Worm (Caenorhabditis elegans) whole organism, L1 larva: ENCODE results near the gene R02F2.4.

Source experiments
- C04F5.9 ChIP-seq: sonication (generic microtip); optimal IDR thresholded peaks from 2 replicates; lab custom pipeline; 2016; ENCODE audit warnings: missing genetic modification characterization, missing compliant biosample characterization
- C34B4.2 ChIP-seq: sonication (generic microtip); optimal IDR thresholded peaks from 2 replicates; lab custom pipeline; 2017; ENCODE audit warnings: mild to moderate bottlenecking, missing genetic modification characterization, missing compliant biosample characterization
- F16B12.6 ChIP-seq: fragments of 150-350 bp; optimal IDR thresholded peaks from 2 replicates; lab custom pipeline; 2014; ENCODE audit warnings: missing biosample characterization, missing genetic modification characterization
- aly-2 ChIP-seq: fragments of 150-350 bp; optimal IDR thresholded peaks from 2 replicates; lab custom pipeline; 2014; ENCODE audit warnings: missing biosample characterization, missing genetic modification characterization
- blmp-1 ChIP-seq: fragments of 150-350 bp; optimal IDR thresholded peaks from 2 replicates; lab custom pipeline; 2014; ENCODE audit warnings: missing biosample characterization, missing genetic modification characterization
- ceh-8 ChIP-seq: fragments of 200-800 bp; sonication (Bioruptor generic); optimal IDR thresholded peaks from 2 replicates; lab custom pipeline; 2018; ENCODE audit warnings: mild to moderate bottlenecking, missing genetic modification characterization, moderate library complexity, missing compliant biosample characterization
- ceh-82 ChIP-seq, 3 experiments: fragments of 150-350 bp in 1 of 3; sonication (generic microtip) in 2 of 3; optimal IDR thresholded peaks; 2 replicates each; lab custom pipeline; 2014 to 2017; ENCODE audit warnings: missing biosample characterization in 3 of 3, missing genetic modification characterization in 3 of 3
- ceh-88 ChIP-seq: fragments of 200-800 bp; sonication (Bioruptor generic); IDR thresholded peaks from 2 replicates; pipeline ENCODE4 v1.3.6; 2022; ENCODE audit warnings: missing genetic modification characterization, missing compliant biosample characterization
- ceh-90 ChIP-seq: sonication (generic microtip); optimal IDR thresholded peaks from 2 replicates; lab custom pipeline; 2016; ENCODE audit warnings: missing genetic modification characterization, missing compliant biosample characterization
- ces-1 ChIP-seq: fragments of 150-350 bp; optimal IDR thresholded peaks from 2 replicates; lab custom pipeline; 2014; ENCODE audit warnings: missing biosample characterization, missing genetic modification reagents, missing genetic modification characterization
- dsc-1 ChIP-seq: sonication (generic microtip); optimal IDR thresholded peaks from 2 replicates; lab custom pipeline; 2016; ENCODE audit warnings: mild to moderate bottlenecking, missing genetic modification characterization, missing compliant biosample characterization
- efl-1 ChIP-seq, 4 experiments: fragments of 150-350 bp; optimal IDR thresholded peaks in 3 of 4; peaks in 1 of 4; 1 replicate in 1 of 4; 2 replicates in 3 of 4; lab custom pipeline; 2014; ENCODE audit warnings: missing biosample characterization in 2 of 4, missing genetic modification characterization in 2 of 4, missing genetic modification reagents in 2 of 4
- efl-3 ChIP-seq: fragments of 200-800 bp; sonication (Bioruptor generic); optimal IDR thresholded peaks from 2 replicates; lab custom pipeline; 2018; ENCODE audit warnings: mild to moderate bottlenecking, missing genetic modification characterization, missing compliant biosample characterization
- egl-13 ChIP-seq: sonication (generic microtip); optimal IDR thresholded peaks from 2 replicates; lab custom pipeline; 2016; ENCODE audit warnings: missing genotype, missing genetic modification reagents, missing genetic modification characterization, missing compliant biosample characterization
- egl-27 ChIP-seq, 2 experiments: fragments of 150-350 bp in 1 of 2; sonication (generic microtip); optimal IDR thresholded peaks; 3 replicates each; lab custom pipeline; 2017 to 2018; ENCODE audit warnings: missing biosample characterization in 2 of 2, missing genetic modification characterization in 2 of 2, missing genetic modification reagents in 2 of 2
- elt-3 ChIP-seq, 6 experiments: fragments of 150-350 bp in 1 of 6; sonication (generic microtip); optimal IDR thresholded peaks; 2 replicates each; lab custom pipeline; 2017 to 2018; ENCODE audit warnings: missing biosample characterization in 6 of 6, missing genetic modification characterization in 6 of 6, inconsistent platforms in 1 of 6
- ets-5 ChIP-seq: fragments of 200-800 bp; sonication (Bioruptor generic); IDR thresholded peaks from 2 replicates; pipeline ENCODE4 v1.3.6; 2022; ENCODE audit warnings: missing genetic modification characterization, missing compliant biosample characterization
- hlh-17 ChIP-seq: fragments of 200-800 bp; sonication (Bioruptor generic); optimal IDR thresholded peaks from 2 replicates; lab custom pipeline; 2018; ENCODE audit warnings: missing genetic modification characterization, mild to moderate bottlenecking, missing compliant biosample characterization, moderate library complexity, borderline replicate concordance
- hpl-2 ChIP-seq: fragments of 150-350 bp; optimal IDR thresholded peaks from 2 replicates; lab custom pipeline; 2014; ENCODE audit warnings: missing biosample characterization, missing genetic modification reagents, missing genetic modification characterization
- jun-1 ChIP-seq: fragments of 150-350 bp; optimal IDR thresholded peaks from 2 replicates; lab custom pipeline; 2014; ENCODE audit warnings: missing biosample characterization, missing genetic modification reagents, missing genetic modification characterization
- lin-13 ChIP-seq: fragments of 150-350 bp; optimal IDR thresholded peaks from 2 replicates; lab custom pipeline; 2014; ENCODE audit warnings: missing biosample characterization, missing genetic modification reagents, missing genetic modification characterization
- lin-14 ChIP-seq: fragments of 200-800 bp; sonication (Bioruptor generic); optimal IDR thresholded peaks from 2 replicates; lab custom pipeline; 2018; ENCODE audit warnings: mild to moderate bottlenecking, missing genetic modification characterization, moderate library complexity, missing compliant biosample characterization
- lin-15B ChIP-seq: fragments of 150-350 bp; sonication (generic microtip); optimal IDR thresholded peaks from 3 replicates; lab custom pipeline; 2014; ENCODE audit warnings: missing biosample characterization, missing genetic modification characterization
- lin-35 ChIP-seq, 2 experiments: fragments of 150-350 bp; optimal IDR thresholded peaks; 2 replicates each; lab custom pipeline; 2014; ENCODE audit warnings: missing biosample characterization in 2 of 2, missing genetic modification characterization in 2 of 2, missing genetic modification reagents in 2 of 2
- lir-3 ChIP-seq: sonication (generic microtip); optimal IDR thresholded peaks from 2 replicates; lab custom pipeline; 2016; ENCODE audit warnings: mild to moderate bottlenecking, missing genetic modification characterization, moderate library complexity, missing compliant biosample characterization; ENCODE audit not compliant: poor library complexity
- mab-9 ChIP-seq: fragments of 200-800 bp; sonication (Bioruptor generic); IDR thresholded peaks from 2 replicates; pipeline ENCODE4 v1.3.6; 2022; ENCODE audit warnings: missing genetic modification reagents, missing genetic modification characterization, missing compliant biosample characterization
- mef-2 ChIP-seq: fragments of 150-350 bp; optimal IDR thresholded peaks from 2 replicates; lab custom pipeline; 2014; ENCODE audit warnings: missing biosample characterization, missing genetic modification characterization
- mep-1 ChIP-seq: fragments of 150-350 bp; optimal IDR thresholded peaks from 2 replicates; lab custom pipeline; 2014; ENCODE audit warnings: missing biosample characterization, missing genetic modification characterization
- nhr-12 ChIP-seq: sonication (generic microtip); optimal IDR thresholded peaks from 2 replicates; lab custom pipeline; 2017; ENCODE audit warnings: missing biosample characterization, missing genetic modification characterization
- nhr-19 ChIP-seq: fragments of 200-800 bp; sonication (Bioruptor generic); conservative IDR thresholded peaks from 2 replicates; pipeline ENCODE4 v1.3.6; 2022; ENCODE audit warnings: missing genetic modification characterization, missing compliant biosample characterization
- nhr-20 ChIP-seq: sonication (generic microtip); optimal IDR thresholded peaks from 2 replicates; lab custom pipeline; 2016; ENCODE audit warnings: mild to moderate bottlenecking, missing genetic modification characterization, missing compliant biosample characterization
- nhr-237 ChIP-seq: fragments of 150-350 bp; optimal IDR thresholded peaks from 2 replicates; lab custom pipeline; 2014; ENCODE audit warnings: missing biosample characterization, missing genetic modification characterization
- nhr-28 ChIP-seq: fragments of 150-350 bp; optimal IDR thresholded peaks from 2 replicates; lab custom pipeline; 2014; ENCODE audit warnings: missing biosample characterization, missing genetic modification characterization
- nhr-76 ChIP-seq: sonication (generic microtip); optimal IDR thresholded peaks from 2 replicates; lab custom pipeline; 2017; ENCODE audit warnings: missing biosample characterization, missing genetic modification characterization
- nhr-77 ChIP-seq: fragments of 150-350 bp; optimal IDR thresholded peaks from 2 replicates; lab custom pipeline; 2014; ENCODE audit warnings: missing biosample characterization, missing genetic modification characterization
- nhr-84 ChIP-seq: sonication (generic microtip); optimal IDR thresholded peaks from 2 replicates; lab custom pipeline; 2017; ENCODE audit warnings: missing biosample characterization, missing genetic modification characterization
- nhr-85 ChIP-seq: sonication (generic microtip); peaks from one replicate; lab custom pipeline; 2016; ENCODE audit warnings: missing genetic modification characterization, inconsistent platforms, missing compliant biosample characterization
- nhr-90 ChIP-seq: sonication (generic microtip); optimal IDR thresholded peaks from 2 replicates; lab custom pipeline; 2016; ENCODE audit warnings: mild to moderate bottlenecking, missing genetic modification characterization, missing compliant biosample characterization; ENCODE audit not compliant: poor library complexity
- pax-3 ChIP-seq: fragments of 200-800 bp; sonication (Bioruptor generic); optimal IDR thresholded peaks from 2 replicates; lab custom pipeline; 2018; ENCODE audit warnings: mild to moderate bottlenecking, missing genetic modification characterization, moderate library complexity, missing compliant biosample characterization
- pqm-1 ChIP-seq: sonication (generic microtip); optimal IDR thresholded peaks from 3 replicates; lab custom pipeline; 2017; ENCODE audit warnings: missing biosample characterization, missing genetic modification characterization
- snpc-4 ChIP-seq: fragments of 150-350 bp; optimal IDR thresholded peaks from 2 replicates; lab custom pipeline; 2014; ENCODE audit warnings: missing biosample characterization, missing genetic modification characterization
- sox-4 ChIP-seq: sonication (generic microtip); optimal IDR thresholded peaks from 2 replicates; lab custom pipeline; 2016; ENCODE audit warnings: missing genetic modification characterization, missing compliant biosample characterization
- swsn-7 ChIP-seq: sonication (generic microtip); optimal IDR thresholded peaks from 2 replicates; lab custom pipeline; 2016; ENCODE audit warnings: missing genetic modification characterization, missing compliant biosample characterization
- tbx-2 ChIP-seq: sonication (generic microtip); optimal IDR thresholded peaks from 2 replicates; lab custom pipeline; 2016; ENCODE audit warnings: missing genetic modification characterization, missing compliant biosample characterization
- tlp-1 ChIP-seq: fragments of 150-350 bp; optimal IDR thresholded peaks from 2 replicates; lab custom pipeline; 2014; ENCODE audit warnings: missing biosample characterization, missing genetic modification characterization
- unc-130 ChIP-seq: fragments of 150-350 bp; optimal IDR thresholded peaks from 2 replicates; lab custom pipeline; 2017; ENCODE audit warnings: missing biosample characterization, missing genetic modification characterization, inconsistent platforms
- unc-30 ChIP-seq: sonication (generic microtip); optimal IDR thresholded peaks from 2 replicates; lab custom pipeline; 2017; ENCODE audit warnings: missing biosample characterization, missing genetic modification characterization
- unc-98 ChIP-seq: fragments of 200-800 bp; sonication (Bioruptor generic); IDR thresholded peaks from 2 replicates; pipeline ENCODE4 v1.3.6; 2022; ENCODE audit warnings: missing genetic modification characterization, missing compliant biosample characterization
- vab-15 ChIP-seq: sonication (generic microtip); optimal IDR thresholded peaks from 2 replicates; lab custom pipeline; 2017; ENCODE audit warnings: missing genotype, mild to moderate bottlenecking, missing genetic modification characterization, missing compliant biosample characterization
- zag-1 ChIP-seq: fragments of 150-350 bp; optimal IDR thresholded peaks from 2 replicates; lab custom pipeline; 2014; ENCODE audit warnings: missing biosample characterization, missing genetic modification characterization
- zip-4 ChIP-seq: fragments of 200-800 bp; sonication (Bioruptor generic); optimal IDR thresholded peaks from 2 replicates; lab custom pipeline; 2018; ENCODE audit warnings: mild to moderate bottlenecking, missing genetic modification characterization, moderate library complexity, missing compliant biosample characterization
- ztf-11 ChIP-seq, 2 experiments: sonication (generic microtip); optimal IDR thresholded peaks; 2 replicates each; lab custom pipeline; 2016 to 2017; ENCODE audit warnings: missing genetic modification characterization in 2 of 2, missing biosample characterization in 1 of 2, missing compliant biosample characterization in 1 of 2
- ztf-4 ChIP-seq: fragments of 150-350 bp; optimal IDR thresholded peaks from 2 replicates; lab custom pipeline; 2014; ENCODE audit warnings: missing biosample characterization, missing genetic modification characterization

The R02F2.4 gene

ce11 chrIII:5442711-5443253 lies 41.3 kb upstream of the R02F2.4 start, which contains the start of the genes T24G10.2 and disl-2 (continued):
- TF ChIP-seq dsc-1 (tag; lab: Kevin White, UChicago) = no peak
- no peak for TF ChIP-seq tlp-1 (tag; lab: Kevin White, UChicago)
- TF ChIP-seq lin-14 (GFP tag; lab: Kevin White, UChicago) = peak; percentile 50
- no peak for TF ChIP-seq aly-2 (tag; lab: Kevin White, UChicago)
- TF ChIP-seq lin-35 (GFP tag; optimal IDR thresholded peaks at IDR 0.05; lab: Kevin White, UChicago) = peak; percentile 62 to 78
- TF ChIP-seq egl-27 (tag; optimal IDR thresholded peaks at IDR 0.05; lab: Kevin White, UChicago) = no peak
- no peak for TF ChIP-seq mab-9 (GFP tag; lab: Robert Waterston, UW)
- peak; percentile 39 for TF ChIP-seq lin-15B (tag; lab: Kevin White, UChicago)
- no peak for TF ChIP-seq ets-5
- no peak for TF ChIP-seq nhr-84 (tag; lab: Kevin White, UChicago)
- no peak for TF ChIP-seq efl-3 (GFP tag; lab: Kevin White, UChicago)
- TF ChIP-seq pqm-1 (tag; lab: Kevin White, UChicago) = no peak
- TF ChIP-seq F16B12.6 (tag; lab: Kevin White, UChicago) = peak; percentile 90
- no peak for TF ChIP-seq nhr-12
- TF ChIP-seq ces-1 (GFP tag; lab: Kevin White, UChicago) = no peak
- peak; percentile 49 for TF ChIP-seq unc-130 (tag; lab: Kevin White, UChicago)
- no peak for TF ChIP-seq lir-3
- no peak for TF ChIP-seq mef-2 (tag; lab: Kevin White, UChicago)
- TF ChIP-seq nhr-237 (tag; lab: Kevin White, UChicago) = no peak
- TF ChIP-seq unc-98 (GFP tag; lab: Robert Waterston, UW) = no peak
- peak; percentile 64 to 71 for TF ChIP-seq efl-1 (optimal IDR thresholded peaks at IDR 0.05; lab: Kevin White, UChicago)
- peak; percentile 73 to 96 for TF ChIP-seq efl-1 (GFP tag; optimal IDR thresholded peaks at IDR 0.05 in 1 of 2; lab: Kevin White, UChicago)
- peak; percentile 12 for TF ChIP-seq jun-1 (tag; lab: Kevin White, UChicago)
- peak; percentile 63 for TF ChIP-seq blmp-1 (tag; lab: Kevin White, UChicago)
- no peak for TF ChIP-seq hlh-17 (GFP tag; lab: Kevin White, UChicago)
- TF ChIP-seq nhr-77 (tag; lab: Kevin White, UChicago) = peak; percentile 9
- TF ChIP-seq tbx-2 (tag; lab: Kevin White, UChicago) = peak; percentile 28
- peak; percentile 6 for TF ChIP-seq vab-15
- TF ChIP-seq mep-1 = peak; percentile 78
- TF ChIP-seq unc-30 (tag; lab: Kevin White, UChicago) = no peak
- no peak for TF ChIP-seq ceh-90 (tag; lab: Kevin White, UChicago)
- no peak for TF ChIP-seq egl-13 (tag; lab: Kevin White, UChicago)
- TF ChIP-seq elt-3 (tag; optimal IDR thresholded peaks at IDR 0.05; lab: Kevin White, UChicago) = peak in 1 of 6 experiments; percentile 73
- peak; percentile 21 for TF ChIP-seq snpc-4 (tag; lab: Kevin White, UChicago)
- TF ChIP-seq nhr-19 (GFP tag; lab: Robert Waterston, UW) = no peak
- no peak for TF ChIP-seq pax-3 (tag; lab: Kevin White, UChicago)
- no peak for TF ChIP-seq C04F5.9 (tag; lab: Kevin White, UChicago)
- TF ChIP-seq zag-1 (tag; lab: Kevin White, UChicago) = no peak
- TF ChIP-seq zip-4 = no peak
- TF ChIP-seq hpl-2 = no peak
- TF ChIP-seq nhr-90 (tag; lab: Kevin White, UChicago) = no peak
- peak; percentile 50 for TF ChIP-seq nhr-20 (tag; lab: Kevin White, UChicago)
- TF ChIP-seq ztf-11 (tag; optimal IDR thresholded peaks at IDR 0.05; lab: Kevin White, UChicago) = no peak
- TF ChIP-seq nhr-28 = no peak
- no peak for TF ChIP-seq ceh-88 (GFP tag; lab: Robert Waterston, UW)
- TF ChIP-seq ztf-4 (tag; lab: Kevin White, UChicago) = no peak
- peak; percentile 63 for TF ChIP-seq nhr-85 (tag; lab: Kevin White, UChicago)
- TF ChIP-seq sox-4 (tag; lab: Kevin White, UChicago) = no peak
- no peak for TF ChIP-seq ceh-8 (GFP tag; lab: Kevin White, UChicago)
- TF ChIP-seq ceh-82 (tag; optimal IDR thresholded peaks at IDR 0.05; lab: Kevin White, UChicago) = peak in 2 of 3 experiments; percentile 5 to 74
- TF ChIP-seq lin-13 (GFP tag; lab: Kevin White, UChicago) = no peak
- TF ChIP-seq nhr-76 (tag; lab: Kevin White, UChicago) = no peak
- TF ChIP-seq C34B4.2 (tag; lab: Kevin White, UChicago) = no peak
- TF ChIP-seq swsn-7 (tag; lab: Kevin White, UChicago) = peak; percentile 30
